Fruit fly (Drosophila melanogaster) whole organism, adult: ENCODE measurements around the gene Sas-4.

Source experiments
- CG11617 ChIP-seq: fragments of 200-800 bp; sonication (Bioruptor generic); optimal IDR thresholded peaks from 2 replicates; lab custom pipeline; 2017; ENCODE audit warnings: mild to moderate bottlenecking, missing biosample characterization, missing genetic modification reagents, missing genetic modification characterization
- CG12768 ChIP-seq: fragments of 200-800 bp; sonication (Bioruptor generic); optimal IDR thresholded peaks from 2 replicates; lab custom pipeline; 2017; ENCODE audit warnings: missing biosample characterization, missing genetic modification characterization, mild to moderate bottlenecking, moderate library complexity, missing genetic modification reagents
- CG14711 ChIP-seq: fragments of 200-800 bp; sonication (Bioruptor generic); optimal IDR thresholded peaks from 2 replicates; lab custom pipeline; 2018; ENCODE audit warnings: missing biosample characterization, mild to moderate bottlenecking, missing genetic modification characterization, moderate library complexity
- CG1620 ChIP-seq: fragments of 200-800 bp; sonication (Bioruptor generic); optimal IDR thresholded peaks from 2 replicates; lab custom pipeline; 2016; ENCODE audit warnings: missing biosample characterization, missing genetic modification characterization
- CG33017 ChIP-seq: fragments of 200-800 bp; sonication (Bioruptor generic); optimal IDR thresholded peaks from 2 replicates; lab custom pipeline; 2018; ENCODE audit warnings: missing biosample characterization, mild to moderate bottlenecking, missing genetic modification characterization, moderate library complexity
- CG5204 ChIP-seq: fragments of 200-800 bp; sonication (Bioruptor generic); optimal IDR thresholded peaks from 2 replicates; lab custom pipeline; 2016; ENCODE audit warnings: missing biosample characterization, missing genetic modification characterization
- CG7045 ChIP-seq: fragments of 200-800 bp; sonication (Bioruptor generic); optimal IDR thresholded peaks from 2 replicates; lab custom pipeline; 2017; ENCODE audit warnings: missing biosample characterization, mild to moderate bottlenecking, missing genetic modification characterization
- CG7101 ChIP-seq: fragments of 200-800 bp; sonication (Bioruptor generic); optimal IDR thresholded peaks from 2 replicates; lab custom pipeline; 2018; ENCODE audit warnings: missing biosample characterization, mild to moderate bottlenecking, missing genetic modification characterization, moderate library complexity
- Clk ChIP-seq: fragments of 200-800 bp; sonication (Bioruptor generic); optimal IDR thresholded peaks from 2 replicates; lab custom pipeline; 2017; ENCODE audit warnings: missing biosample characterization, missing genetic modification characterization
- Crg-1 ChIP-seq: fragments of 200-800 bp; sonication (Bioruptor generic); optimal IDR thresholded peaks from 2 replicates; lab custom pipeline; 2016; ENCODE audit warnings: missing biosample characterization, missing genetic modification characterization
- Hr96 ChIP-seq: fragments of 200-800 bp; sonication (Bioruptor generic); optimal IDR thresholded peaks from 2 replicates; lab custom pipeline; 2016; ENCODE audit warnings: missing biosample characterization, missing genetic modification characterization
- Mnt ChIP-seq: fragments of 200-800 bp; sonication (Bioruptor generic); optimal IDR thresholded peaks from 2 replicates; lab custom pipeline; 2016; ENCODE audit warnings: missing biosample characterization, mild to moderate bottlenecking, missing genetic modification characterization
- bab1 ChIP-seq: fragments of 200-800 bp; sonication (Bioruptor generic); optimal IDR thresholded peaks from 3 replicates; lab custom pipeline; 2019; ENCODE audit warnings: missing biosample characterization, mild to moderate bottlenecking, missing genetic modification characterization, moderate library complexity
- cic ChIP-seq: fragments of 200-800 bp; sonication (Bioruptor generic); optimal IDR thresholded peaks from 2 replicates; lab custom pipeline; 2017; ENCODE audit warnings: missing biosample characterization, mild to moderate bottlenecking, missing genetic modification characterization, moderate library complexity
- cnc ChIP-seq, 2 experiments: fragments of >200 bp; optimal IDR thresholded peaks; 2 replicates each; lab custom pipeline; 2017
- kay ChIP-seq: fragments of 200-800 bp; sonication (Bioruptor generic); peaks from one replicate; lab custom pipeline; 2016; ENCODE audit warnings: missing biosample characterization, missing genetic modification characterization, borderline replicate concordance
- ovo ChIP-seq: fragments of 200-800 bp; sonication (Bioruptor generic); optimal IDR thresholded peaks from 2 replicates; lab custom pipeline; 2016; ENCODE audit warnings: missing biosample characterization, missing genetic modification characterization
- pad ChIP-seq: fragments of 200-800 bp; sonication (Bioruptor generic); optimal IDR thresholded peaks from 3 replicates; lab custom pipeline; 2017; ENCODE audit warnings: missing biosample characterization, missing genetic modification characterization, mild to moderate bottlenecking, moderate library complexity, missing genetic modification reagents
- tj ChIP-seq: fragments of 200-800 bp; sonication (Bioruptor generic); optimal IDR thresholded peaks from 3 replicates; lab custom pipeline; 2017; ENCODE audit warnings: missing biosample characterization, mild to moderate bottlenecking, missing genetic modification characterization, moderate library complexity
- toe ChIP-seq: fragments of 200-800 bp; sonication (Bioruptor generic); optimal IDR thresholded peaks from 2 replicates; lab custom pipeline; 2016; ENCODE audit warnings: missing biosample characterization, missing genetic modification characterization

Sas-4 gene

DNA sequence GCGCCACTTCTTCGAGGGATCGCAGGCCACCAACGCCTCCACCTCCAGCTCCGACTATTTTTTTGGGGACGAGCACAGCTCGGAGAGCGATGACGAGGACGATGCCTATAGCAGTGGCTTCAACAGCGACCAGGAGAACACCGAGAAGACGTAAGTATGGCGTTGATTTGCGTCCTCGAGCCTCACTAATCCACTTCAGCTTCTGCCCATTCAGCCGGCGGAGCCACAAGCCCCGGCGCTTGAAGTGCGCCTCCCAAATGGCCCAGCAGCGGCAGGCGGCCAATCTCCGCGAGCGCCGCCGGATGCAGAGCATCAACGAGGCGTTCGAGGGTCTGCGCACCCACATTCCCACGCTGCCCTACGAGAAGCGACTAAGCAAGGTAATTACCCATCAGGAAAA is 14.0 kb upstream of the Sas-4 start:
- TF ChIP-seq CG14711 (tag; lab: Kevin White, UChicago) (no peak), cic (GFP tag; lab: Kevin White, UChicago) (no peak), CG1620 (GFP tag; lab: Kevin White, UChicago) (no peak), CG5204 (GFP tag; lab: Kevin White, UChicago) (no peak), kay (GFP tag; lab: Kevin White, UChicago) (no peak), Hr96 (no peak), Crg-1 (GFP tag; lab: Kevin White, UChicago) (no peak), CG7045 (GFP tag; lab: Kevin White, UChicago) (no peak), toe (GFP tag; lab: Kevin White, UChicago) (no peak), pad (GFP tag; lab: Kevin White, UChicago) (no peak), CG33017 (tag; lab: Kevin White, UChicago) (no peak), CG7101 (tag; lab: Kevin White, UChicago) (no peak), Clk (GFP tag; lab: Kevin White, UChicago) (no peak), Mnt (no peak), bab1 (GFP tag; lab: Kevin White, UChicago) (no peak)

DNA sequence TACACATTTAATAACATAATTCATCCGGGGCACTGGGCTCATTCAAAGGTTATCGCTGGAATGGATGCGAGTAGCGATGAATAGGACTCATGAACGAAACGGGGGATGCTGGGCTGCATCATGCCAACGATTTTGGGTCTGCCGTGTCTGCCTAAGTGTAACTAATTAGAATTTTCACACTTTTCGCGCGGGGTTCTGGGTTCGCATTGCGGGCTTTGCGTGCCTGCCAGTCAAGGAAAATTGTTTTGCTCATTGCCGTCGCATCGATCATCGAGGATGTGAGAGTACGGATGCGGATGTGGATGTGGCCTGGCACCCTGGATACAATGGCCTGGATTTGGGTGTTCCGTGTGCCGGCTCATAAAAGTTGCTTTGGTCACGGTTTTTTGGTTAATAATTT is 13.1 kb upstream of the Sas-4 start:
- TF ChIP-seq ovo, result no peak
- no peak for TF ChIP-seq kay (GFP tag; lab: Kevin White, UChicago)
- TF ChIP-seq cnc (optimal IDR thresholded peaks at IDR 0.05; lab: Kevin White, UChicago), result no peak
- no peak for TF ChIP-seq CG11617 (GFP tag; lab: Kevin White, UChicago)
- no peak for TF ChIP-seq Crg-1 (GFP tag; lab: Kevin White, UChicago)
- no peak for TF ChIP-seq CG7045 (GFP tag; lab: Kevin White, UChicago)

DNA sequence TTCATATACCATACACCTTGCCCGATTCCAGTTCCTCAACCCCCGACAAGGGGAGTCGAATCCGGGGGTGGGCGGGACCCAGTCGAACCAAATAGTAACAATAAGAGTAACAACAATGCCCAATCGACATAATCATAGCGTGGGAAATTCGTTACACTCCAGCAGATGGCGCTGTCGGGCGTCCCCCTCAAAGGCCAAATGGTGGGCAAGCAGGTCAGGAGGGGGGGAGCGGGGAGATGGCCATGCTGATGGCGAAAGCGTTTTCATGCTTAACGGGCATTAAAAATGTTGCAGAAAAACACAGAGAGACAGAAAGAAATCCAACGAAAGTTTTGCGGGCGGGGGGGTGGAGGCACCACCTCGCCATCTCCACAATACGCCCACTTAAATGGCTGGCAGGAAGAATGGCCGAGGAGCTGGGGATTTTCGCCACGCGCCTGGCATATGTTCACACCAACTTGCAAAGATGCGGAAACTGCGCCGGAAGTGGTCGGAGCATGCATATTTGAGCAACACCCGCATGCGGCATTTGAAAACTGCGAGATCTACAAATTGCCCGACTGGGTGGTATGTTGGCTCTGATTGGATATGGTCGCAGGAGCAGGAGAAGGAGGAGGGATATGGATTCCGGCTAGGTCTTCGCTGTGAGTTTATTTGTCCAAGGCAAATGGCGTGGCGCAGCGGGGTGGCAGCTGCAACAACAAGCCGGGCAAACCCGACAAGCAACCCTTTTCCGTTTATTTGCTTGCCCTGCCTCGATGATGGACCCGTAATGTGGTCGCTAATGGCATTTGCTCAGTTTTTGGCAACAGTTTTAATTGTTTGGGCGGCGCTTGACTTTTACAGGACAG is 11.8 kb upstream of the Sas-4 start:
- no peak for TF ChIP-seq bab1 (GFP tag; lab: Kevin White, UChicago)
- TF ChIP-seq tj (GFP tag; lab: Kevin White, UChicago), result no peak
- no peak for TF ChIP-seq Hr96
- no peak for TF ChIP-seq CG14711 (tag; lab: Kevin White, UChicago)
- TF ChIP-seq toe (GFP tag; lab: Kevin White, UChicago), result no peak
- TF ChIP-seq CG12768 (GFP tag; lab: Kevin White, UChicago), result no peak
- no peak for TF ChIP-seq cnc (optimal IDR thresholded peaks at IDR 0.05; lab: Kevin White, UChicago)
- TF ChIP-seq CG5204 (GFP tag; lab: Kevin White, UChicago), result no peak
- no peak for TF ChIP-seq CG33017 (tag; lab: Kevin White, UChicago)
- no peak for TF ChIP-seq CG11617 (GFP tag; lab: Kevin White, UChicago)
- no peak for TF ChIP-seq CG7101 (tag; lab: Kevin White, UChicago)
- no peak for TF ChIP-seq cic (GFP tag; lab: Kevin White, UChicago)
- no peak for TF ChIP-seq ovo
- no peak for TF ChIP-seq Clk (GFP tag; lab: Kevin White, UChicago)
- TF ChIP-seq CG7045 (GFP tag; lab: Kevin White, UChicago), result no peak
- no peak for TF ChIP-seq kay (GFP tag; lab: Kevin White, UChicago)

DNA sequence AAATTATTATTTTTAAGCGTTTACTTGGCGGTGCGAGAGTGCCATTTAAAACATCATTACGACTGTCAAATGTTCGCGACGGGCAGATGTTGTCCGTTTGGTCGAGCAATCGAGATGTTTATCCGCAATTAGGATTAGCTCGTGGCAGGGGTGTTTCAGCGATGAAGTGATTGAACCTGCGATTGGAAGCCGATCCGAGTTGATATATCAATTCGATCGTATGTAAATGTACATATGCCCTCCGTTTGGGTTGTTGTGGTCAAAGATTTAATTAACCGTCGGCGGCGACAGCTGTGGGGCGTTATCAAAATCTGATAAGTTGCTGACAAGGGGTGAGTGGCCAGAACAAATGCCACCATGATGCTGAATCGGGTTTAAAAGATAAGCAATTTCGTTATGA is 8.6 kb upstream of the Sas-4 start:
- TF ChIP-seq toe (GFP tag; lab: Kevin White, UChicago) (no peak), CG33017 (tag; lab: Kevin White, UChicago) (no peak), CG5204 (GFP tag; lab: Kevin White, UChicago) (no peak), CG7045 (GFP tag; lab: Kevin White, UChicago) (no peak), Crg-1 (GFP tag; lab: Kevin White, UChicago) (no peak), CG1620 (GFP tag; lab: Kevin White, UChicago) (no peak), Hr96 (no peak), tj (GFP tag; lab: Kevin White, UChicago) (no peak), CG14711 (tag; lab: Kevin White, UChicago) (no peak), kay (GFP tag; lab: Kevin White, UChicago) (no peak), pad (GFP tag; lab: Kevin White, UChicago) (no peak), ovo (no peak), Mnt (no peak), CG11617 (GFP tag; lab: Kevin White, UChicago) (no peak), Clk (GFP tag; lab: Kevin White, UChicago) (no peak), CG7101 (tag; lab: Kevin White, UChicago) (no peak), cic (GFP tag; lab: Kevin White, UChicago) (no peak), bab1 (GFP tag; lab: Kevin White, UChicago) (no peak), cnc (optimal IDR thresholded peaks at IDR 0.05; lab: Kevin White, UChicago) (no peak)

DNA sequence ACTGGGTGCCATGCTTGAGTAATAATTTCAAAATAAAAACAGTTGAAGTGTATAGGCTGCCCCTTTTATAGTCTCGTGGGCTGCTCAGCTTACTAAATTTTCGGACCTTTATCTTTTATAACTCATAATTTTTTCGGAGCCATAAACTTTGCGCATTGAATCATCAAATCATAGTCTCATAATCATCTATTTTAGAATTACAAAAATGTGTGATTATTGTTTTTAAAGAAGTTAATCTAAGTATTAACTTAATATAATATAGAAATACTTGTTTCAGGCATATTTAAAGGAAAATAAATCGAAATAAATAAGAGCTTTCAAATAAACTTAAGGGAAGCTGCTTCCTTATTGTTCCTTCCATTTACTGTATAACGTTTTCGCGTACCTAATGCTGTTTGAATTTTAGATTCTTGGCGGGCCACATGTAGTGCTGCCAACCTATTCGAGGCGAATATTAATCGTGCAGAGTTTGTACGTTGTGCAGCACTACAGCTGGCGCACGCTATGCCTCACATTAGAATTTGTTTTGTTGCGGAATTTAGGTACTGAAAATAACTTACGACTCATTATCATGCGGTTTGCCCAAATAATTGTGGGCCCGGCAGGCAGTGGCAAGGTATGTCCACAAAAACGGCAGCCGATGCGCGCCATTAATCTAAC is 6.8 kb upstream of the Sas-4 start, which contains the start of the genes CG14610 and CG2656:
TSS of gene CG14610 (minus strand) at position 51 of the 660 bp plus-strand sequence.
TSS of gene CG2656 (plus strand) at position 480 of the 660 bp plus-strand sequence.
- TF ChIP-seq bab1 (GFP tag; lab: Kevin White, UChicago) (peak; percentile 78), CG7045 (GFP tag; lab: Kevin White, UChicago) (peak; percentile 44), tj (GFP tag; lab: Kevin White, UChicago) (no peak), CG14711 (tag; lab: Kevin White, UChicago) (peak; percentile 35), CG1620 (GFP tag; lab: Kevin White, UChicago) (peak; percentile 85), CG11617 (GFP tag; lab: Kevin White, UChicago) (peak; percentile 32), Hr96 (peak; percentile 77), CG12768 (GFP tag; lab: Kevin White, UChicago) (peak; percentile 40), cic (GFP tag; lab: Kevin White, UChicago) (no peak), CG7101 (tag; lab: Kevin White, UChicago) (peak; percentile 69), kay (GFP tag; lab: Kevin White, UChicago) (no peak), CG33017 (tag; lab: Kevin White, UChicago) (peak; percentile 0), CG5204 (GFP tag; lab: Kevin White, UChicago) (peak; percentile 60), cnc (optimal IDR thresholded peaks at IDR 0.05; lab: Kevin White, UChicago) (no peak), Clk (GFP tag; lab: Kevin White, UChicago) (peak; percentile 9), pad (GFP tag; lab: Kevin White, UChicago) (peak; percentile 54), ovo (peak; percentile 35), toe (GFP tag; lab: Kevin White, UChicago) (peak; percentile 74), Mnt (peak; percentile 85), Crg-1 (GFP tag; lab: Kevin White, UChicago) (peak; percentile 84)
